Worm (Caenorhabditis elegans): ENCODE measurements around the gene clec-250.

DNA sequence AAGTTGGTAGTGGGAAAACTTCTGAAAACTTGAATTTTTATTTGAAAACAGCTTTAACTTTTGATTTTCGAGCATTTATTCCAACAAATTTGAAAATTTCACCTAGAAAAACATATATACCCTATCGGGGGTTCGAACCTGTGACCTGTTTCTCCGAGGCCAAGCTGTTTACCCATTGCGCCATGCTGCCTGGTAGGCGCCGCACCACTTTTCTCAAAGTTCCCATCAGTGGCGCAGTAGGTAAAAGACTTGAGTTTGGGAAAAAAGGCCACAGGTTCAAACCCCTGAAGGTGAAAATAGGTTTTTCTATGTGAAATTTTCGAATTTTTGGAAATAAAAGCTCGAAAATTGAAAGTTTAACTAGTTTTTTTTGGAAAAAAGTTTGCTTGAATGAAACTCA lies 38.6 kb upstream of the clec-250 start:
- TF ChIP-seq ama-1 (optimal IDR thresholded peaks at IDR 0.05) (no peak), ets-7 (tag; optimal IDR thresholded peaks at IDR 0.05) (no peak), pes-1 (GFP tag; IDR thresholded peaks at IDR 0.05) (no peak), B0310.2 (tag; optimal IDR thresholded peaks at IDR 0.05) (no peak)

All from whole organism, early embryonic.